Fruit fly (Drosophila melanogaster): ENCODE measurements around the gene CG7218.

The CG7218 gene

dm6 chr3R:18111709-18112110, 52.5 kb downstream of the CG7218 start:
- TF ChIP-seq Myc (optimal IDR thresholded peaks at IDR 0.05): no peak
- TF ChIP-seq Sin3A (optimal IDR thresholded peaks at IDR 0.05): no peak

Measured in Kc167 (cell line).